Fruit fly (Drosophila melanogaster) whole organism, wandering third instar larva: ENCODE results near the gene CG14074.

Source experiments
- Abd-B ChIP-seq: fragments of >200 bp; optimal IDR thresholded peaks from 2 replicates; lab custom pipeline; 2017; ENCODE audit warnings: missing biosample characterization, missing genetic modification characterization
- CG32264 ChIP-seq: fragments of 200-800 bp; sonication (Bioruptor generic); optimal IDR thresholded peaks from 2 replicates; lab custom pipeline; 2016; ENCODE audit warnings: missing biosample characterization, missing genetic modification characterization
- CG9705 ChIP-seq: fragments of 200-800 bp; sonication (Bioruptor generic); optimal IDR thresholded peaks from 2 replicates; lab custom pipeline; 2018; ENCODE audit warnings: missing biosample characterization, mild to moderate bottlenecking, missing genetic modification characterization
- CrebA ChIP-seq: fragments of 200-800 bp; sonication (Bioruptor generic); optimal IDR thresholded peaks from 2 replicates; lab custom pipeline; 2016; ENCODE audit warnings: missing biosample characterization, mild to moderate bottlenecking, missing genetic modification characterization, borderline replicate concordance
- Dfd ChIP-seq: fragments of >200 bp; optimal IDR thresholded peaks from 2 replicates; lab custom pipeline; 2017; ENCODE audit warnings: missing biosample characterization, missing genetic modification characterization
- Dif ChIP-seq: fragments of 200-275, 200-300 bp; sonication (Bioruptor generic); optimal IDR thresholded peaks from 2 replicates; lab custom pipeline; 2018; ENCODE audit warnings: missing biosample characterization, missing genetic modification characterization; ENCODE audit not compliant: partially characterized antibody
- GATAd ChIP-seq: sonication (Bioruptor generic); optimal IDR thresholded peaks from 2 replicates; lab custom pipeline; 2016; ENCODE audit warnings: missing biosample characterization, missing genetic modification characterization
- HLH106 ChIP-seq: fragments of 200-800 bp; optimal IDR thresholded peaks from 3 replicates; lab custom pipeline; 2019; ENCODE audit warnings: missing biosample characterization, mild to moderate bottlenecking, missing genetic modification characterization, moderate library complexity
- Hnf4 ChIP-seq: fragments of 200-800 bp; sonication (Bioruptor generic); optimal IDR thresholded peaks from 2 replicates; lab custom pipeline; 2016; ENCODE audit warnings: missing biosample characterization, mild to moderate bottlenecking, missing genetic modification characterization
- Hr78 ChIP-seq: fragments of >200 bp; optimal IDR thresholded peaks from 2 replicates; lab custom pipeline; 2017; ENCODE audit warnings: missing biosample characterization, missing genetic modification characterization
- Hr83 ChIP-seq: fragments of 200-300 bp; sonication (Bioruptor generic); optimal IDR thresholded peaks from 2 replicates; lab custom pipeline; 2016; ENCODE audit warnings: missing biosample characterization, mild to moderate bottlenecking, missing genetic modification characterization, moderate library complexity; ENCODE audit not compliant: poor library complexity, severe bottlenecking
- Jra ChIP-seq: sonication (Bioruptor generic); optimal IDR thresholded peaks from 2 replicates; lab custom pipeline; 2016; ENCODE audit warnings: missing biosample characterization, missing genetic modification characterization
- Mio ChIP-seq: sonication (Bioruptor generic); optimal IDR thresholded peaks from 2 replicates; lab custom pipeline; 2016; ENCODE audit warnings: missing biosample characterization, missing genetic modification characterization
- Myc ChIP-seq: fragments of >200 bp; optimal IDR thresholded peaks from 2 replicates; lab custom pipeline; 2017
- N ChIP-seq: fragments of >200 bp; optimal IDR thresholded peaks from 2 replicates; lab custom pipeline; 2018; ENCODE audit warnings: missing biosample characterization, missing external identifiers, missing genetic modification characterization
- OdsH ChIP-seq: fragments of 200-800 bp; sonication (Bioruptor generic); optimal IDR thresholded peaks from 2 replicates; lab custom pipeline; 2016; ENCODE audit warnings: missing biosample characterization, mild to moderate bottlenecking, missing genetic modification characterization
- Rel ChIP-seq, 2 experiments: fragments of 200-800 bp; sonication (Bioruptor generic) in 1 of 2; optimal IDR thresholded peaks; 2 replicates in 1 of 2; 3 replicates in 1 of 2; lab custom pipeline; 2016 to 2019; ENCODE audit warnings: mild to moderate bottlenecking in 2 of 2, missing biosample characterization in 2 of 2, missing genetic modification characterization in 2 of 2, moderate library complexity in 1 of 2
- Sp1 ChIP-seq: fragments of 200-800 bp; sonication (Bioruptor generic); optimal IDR thresholded peaks from 3 replicates; lab custom pipeline; 2019; ENCODE audit warnings: missing biosample characterization, mild to moderate bottlenecking, missing genetic modification characterization, moderate library complexity
- Vsx2 ChIP-seq: fragments of 200-300, 225-300 bp; sonication (Bioruptor generic); optimal IDR thresholded peaks from 2 replicates; lab custom pipeline; 2018; ENCODE audit warnings: missing biosample characterization, missing genetic modification characterization; ENCODE audit not compliant: partially characterized antibody
- br ChIP-seq: fragments of 200-800 bp; sonication (Bioruptor generic); optimal IDR thresholded peaks from 2 replicates; lab custom pipeline; 2016; ENCODE audit warnings: missing biosample characterization, missing genetic modification characterization
- brk ChIP-seq: fragments of 200-800 bp; sonication (Bioruptor generic); optimal IDR thresholded peaks from 2 replicates; lab custom pipeline; 2016; ENCODE audit warnings: missing biosample characterization, mild to moderate bottlenecking, missing genetic modification characterization
- dl ChIP-seq, 2 experiments: fragments of 175-275, 200-275 bp in 1 of 2; fragments of 200-275 bp in 1 of 2; sonication (Bioruptor generic); optimal IDR thresholded peaks; lab custom pipeline; 2018; ENCODE audit warnings: mild to moderate bottlenecking in 2 of 2, missing biosample characterization in 2 of 2, missing genetic modification characterization in 2 of 2, moderate library complexity in 2 of 2; ENCODE audit not compliant: partially characterized antibody in 2 of 2, insufficient read depth in 1 of 2
- dmrt93B ChIP-seq: fragments of 200-800 bp; sonication (Bioruptor generic); optimal IDR thresholded peaks from 2 replicates; lab custom pipeline; 2018; ENCODE audit warnings: missing biosample characterization, mild to moderate bottlenecking, missing genetic modification characterization
- dsf ChIP-seq: sonication (Bioruptor generic); optimal IDR thresholded peaks from 2 replicates; lab custom pipeline; 2016; ENCODE audit warnings: missing biosample characterization, missing genetic modification characterization, borderline replicate concordance
- ey ChIP-seq: fragments of 200-800 bp; sonication (Bioruptor generic); optimal IDR thresholded peaks from 2 replicates; lab custom pipeline; 2016; ENCODE audit warnings: missing biosample characterization, missing genetic modification characterization
- foxo ChIP-seq, 2 experiments: fragments of 200-800 bp; sonication (Bioruptor generic); optimal IDR thresholded peaks; 2 replicates in 1 of 2; 3 replicates in 1 of 2; lab custom pipeline; 2016 to 2017; ENCODE audit warnings: missing biosample characterization in 2 of 2, missing genetic modification characterization in 2 of 2
- fru ChIP-seq: fragments of 200-800 bp; sonication (Bioruptor generic); optimal IDR thresholded peaks from 3 replicates; lab custom pipeline; 2016; ENCODE audit warnings: missing biosample characterization, mild to moderate bottlenecking, missing genetic modification characterization
- h ChIP-seq: fragments of 200-800 bp; sonication (Bioruptor generic); optimal IDR thresholded peaks from 3 replicates; lab custom pipeline; 2016; ENCODE audit warnings: missing biosample characterization, mild to moderate bottlenecking, missing genetic modification characterization
- jim ChIP-seq: fragments of 175-275, 200-325 bp; sonication (Bioruptor generic); optimal IDR thresholded peaks from 2 replicates; lab custom pipeline; 2016; ENCODE audit warnings: missing biosample characterization, mild to moderate bottlenecking, missing genetic modification characterization
- lola ChIP-seq: fragments of >200 bp; optimal IDR thresholded peaks from 2 replicates; lab custom pipeline; 2017; ENCODE audit warnings: missing biosample characterization, missing genetic modification characterization
- pan ChIP-seq: fragments of >200 bp; optimal IDR thresholded peaks from 2 replicates; lab custom pipeline; 2017
- psq ChIP-seq: fragments of 200-800 bp; sonication (Bioruptor generic); optimal IDR thresholded peaks from 3 replicates; lab custom pipeline; 2017; ENCODE audit warnings: missing biosample characterization, mild to moderate bottlenecking, missing genetic modification characterization, moderate library complexity
- rgr ChIP-seq: fragments of 200-800 bp; sonication (Bioruptor generic); optimal IDR thresholded peaks from 3 replicates; lab custom pipeline; 2016; ENCODE audit warnings: missing biosample characterization, mild to moderate bottlenecking, missing genetic modification characterization
- sage ChIP-seq: fragments of 200-800 bp; sonication (Bioruptor generic); optimal IDR thresholded peaks from 2 replicates; lab custom pipeline; 2016; ENCODE audit warnings: missing biosample characterization, mild to moderate bottlenecking, missing genetic modification characterization
- sv ChIP-seq: fragments of 200-800 bp; sonication (Bioruptor generic); optimal IDR thresholded peaks from 3 replicates; lab custom pipeline; 2016; ENCODE audit warnings: missing biosample characterization, missing genetic modification characterization
- tai ChIP-seq: sonication (Bioruptor generic); optimal IDR thresholded peaks from 2 replicates; lab custom pipeline; 2016; ENCODE audit warnings: missing biosample characterization, missing genetic modification characterization
- usp ChIP-seq: fragments of >200 bp; optimal IDR thresholded peaks from 2 replicates; lab custom pipeline; 2017; ENCODE audit warnings: missing biosample characterization, missing genetic modification characterization
- woc ChIP-seq: sonication (Bioruptor generic); optimal IDR thresholded peaks from 2 replicates; lab custom pipeline; 2016; ENCODE audit warnings: missing biosample characterization, mild to moderate bottlenecking, missing genetic modification characterization

Gene CG14074

DNA sequence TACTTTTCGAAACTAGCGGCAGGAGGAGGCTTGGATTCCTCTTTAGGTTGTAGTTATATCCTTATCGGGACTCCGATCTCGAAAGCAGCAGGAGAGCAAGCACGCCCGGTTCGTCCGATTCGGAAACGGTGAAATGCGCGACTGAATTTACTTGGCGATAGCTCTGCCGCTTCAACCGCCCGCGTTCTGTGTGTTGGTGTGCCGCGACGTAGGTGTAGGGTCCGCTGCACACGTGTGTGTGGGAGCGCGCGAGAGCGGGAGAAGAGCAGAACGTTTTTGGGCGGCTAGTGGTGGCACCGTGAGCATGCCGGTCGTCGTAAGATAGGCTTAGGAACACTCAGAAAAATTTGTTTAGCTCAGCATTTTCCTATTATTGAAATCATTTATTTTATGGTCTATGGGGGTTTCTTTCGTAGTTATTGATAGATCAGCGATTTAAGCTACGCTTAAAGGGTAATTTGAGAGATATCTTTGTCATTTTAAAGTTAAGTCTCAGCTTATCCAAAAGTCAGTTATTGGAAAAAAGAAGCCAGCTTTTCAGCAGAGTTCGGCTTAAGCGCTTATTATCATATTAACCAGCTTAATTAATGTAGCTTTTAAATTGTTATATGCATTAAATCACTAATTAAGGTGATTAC is 25.5 kb upstream of the CG14074 start:
- TF ChIP-seq Hnf4 (GFP tag; lab: Kevin White, UChicago) (peak; percentile 24), Jra (GFP tag; lab: Kevin White, UChicago) (no peak), Hr78 (GFP tag; lab: Kevin White, UChicago) (no peak), usp (GFP tag; lab: Kevin White, UChicago) (no peak), Dif (GFP tag; lab: Kevin White, UChicago) (peak; percentile 71), CrebA (no peak), dmrt93B (no peak), dl (GFP tag; optimal IDR thresholded peaks at IDR 0.05; lab: Kevin White, UChicago; ENCODE audit: insufficient read depth in 1 of 2, partially characterized antibody in 2 of 2) (no peak), brk (GFP tag; lab: Kevin White, UChicago) (no peak), Dfd (no peak), jim (no peak), h (peak; percentile 35), Rel (GFP tag; optimal IDR thresholded peaks at IDR 0.05; lab: Kevin White, UChicago) (no peak), Rel (tag; optimal IDR thresholded peaks at IDR 0.05; lab: Kevin White, UChicago) (peak; percentile 43), sv (GFP tag; lab: Kevin White, UChicago) (no peak), psq (GFP tag; lab: Kevin White, UChicago) (no peak), N (peak; percentile 56), br (GFP tag; lab: Kevin White, UChicago) (peak; percentile 5), ey (GFP tag; lab: Kevin White, UChicago) (peak; percentile 40), rgr (GFP tag; lab: Kevin White, UChicago) (no peak), Sp1 (GFP tag; lab: Kevin White, UChicago) (no peak), Vsx2 (GFP tag; lab: Kevin White, UChicago) (no peak), CG9705 (GFP tag; lab: Kevin White, UChicago) (no peak), HLH106 (tag; lab: Kevin White, UChicago) (peak; percentile 14), Myc (no peak), dsf (GFP tag; lab: Kevin White, UChicago) (no peak), Abd-B (GFP tag; lab: Kevin White, UChicago) (no peak), Hr83 (GFP tag; lab: Kevin White, UChicago) (peak; percentile 83), CG32264 (no peak), sage (GFP tag; lab: Kevin White, UChicago) (no peak), OdsH (GFP tag; lab: Kevin White, UChicago) (no peak), pan (lab: Kevin White, UChicago) (no peak), fru (peak; percentile 43), Mio (no peak), woc (peak; percentile 61), foxo (GFP tag; optimal IDR thresholded peaks at IDR 0.05; lab: Kevin White, UChicago) (peak in 1 of 2 experiments; percentile 18), tai (peak; percentile 7), lola (GFP tag; lab: Kevin White, UChicago) (no peak), GATAd (GFP tag; lab: Kevin White, UChicago) (no peak)
- TF ChIP-seq, all 38 proteins: peak for 13

DNA sequence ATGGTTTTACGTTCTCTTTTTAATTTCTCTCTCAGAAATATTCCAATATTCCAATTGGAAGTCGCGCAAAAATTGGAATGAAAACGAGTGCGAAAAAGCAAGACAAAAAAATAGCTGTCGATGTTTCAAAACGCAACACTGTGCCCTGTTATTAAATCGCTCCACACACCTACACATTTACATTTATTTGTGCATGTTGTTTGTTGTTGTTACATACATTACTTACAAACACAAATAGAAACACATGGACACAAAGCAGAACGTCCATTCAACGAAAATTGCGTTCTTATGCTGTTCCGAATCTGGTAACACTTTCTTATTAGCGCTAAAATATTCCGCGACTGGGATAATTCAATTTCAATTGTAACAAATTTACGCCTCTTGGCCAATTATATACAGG is 24.8 kb upstream of the CG14074 start:
- no peak for TF ChIP-seq jim
- no peak for TF ChIP-seq Vsx2 (GFP tag; lab: Kevin White, UChicago)
- no peak for TF ChIP-seq sv (GFP tag; lab: Kevin White, UChicago)
- no peak for TF ChIP-seq GATAd (GFP tag; lab: Kevin White, UChicago)
- TF ChIP-seq CrebA: no peak
- TF ChIP-seq foxo (GFP tag; optimal IDR thresholded peaks at IDR 0.05; lab: Kevin White, UChicago): no peak
- TF ChIP-seq psq (GFP tag; lab: Kevin White, UChicago): no peak
- no peak for TF ChIP-seq lola (GFP tag; lab: Kevin White, UChicago)
- TF ChIP-seq dmrt93B: no peak
- TF ChIP-seq rgr (GFP tag; lab: Kevin White, UChicago): no peak
- no peak for TF ChIP-seq Abd-B (GFP tag; lab: Kevin White, UChicago)
